Fruit fly (Drosophila melanogaster): ENCODE results near the gene RpL13A.

The RpL13A gene

dm6 chr3R:5622985-5623630 is 1.2 kb upstream of the RpL13A start (continued):
- peak; percentile 63 for TF ChIP-seq kay (GFP tag; optimal IDR thresholded peaks at IDR 0.05)
- TF ChIP-seq CG14860 (GFP tag; IDR thresholded peaks at IDR 0.05; ENCODE audit: partially characterized antibody): no peak
- no peak for TF ChIP-seq Elba2 (GFP tag; optimal IDR thresholded peaks at IDR 0.05)
- no peak for TF ChIP-seq Lim3 (GFP tag; IDR thresholded peaks at IDR 0.05)
- TF ChIP-seq CG5245 (GFP tag; optimal IDR thresholded peaks at IDR 0.05): peak; percentile 72
- TF ChIP-seq CG9876 (GFP tag; optimal IDR thresholded peaks at IDR 0.05): peak; percentile 51
- no peak for TF ChIP-seq ranshi (GFP tag; IDR thresholded peaks at IDR 0.05)
- peak; percentile 81 for TF ChIP-seq CG12942 (GFP tag; optimal IDR thresholded peaks at IDR 0.05)
- peak; percentile 71 for TF ChIP-seq fd3F (GFP tag; optimal IDR thresholded peaks at IDR 0.05)
- TF ChIP-seq CG14710 (tag; optimal IDR thresholded peaks at IDR 0.05): peak; percentile 79
- peak in 1 of 3 experiments; percentile 78 for TF ChIP-seq Stat92E (GFP tag; optimal IDR thresholded peaks at IDR 0.05)
- TF ChIP-seq CTCF (GFP tag; optimal IDR thresholded peaks at IDR 0.05): peak; percentile 45
- TF ChIP-seq sob (GFP tag; IDR thresholded peaks at IDR 0.05): no peak
- TF ChIP-seq eyg (GFP tag; optimal IDR thresholded peaks at IDR 0.05): peak; percentile 83
- TF ChIP-seq nerfin-2 (GFP tag; IDR thresholded peaks at IDR 0.05; ENCODE audit: partially characterized antibody): no peak
- no peak for TF ChIP-seq dan (GFP tag; IDR thresholded peaks at IDR 0.05)
- TF ChIP-seq CG17385 (GFP tag; optimal IDR thresholded peaks at IDR 0.05): peak; percentile 71
- TF ChIP-seq CG6813 (GFP tag; optimal IDR thresholded peaks at IDR 0.05): peak; percentile 91
- peak; percentile 65 for TF ChIP-seq Sry-β (GFP tag; optimal IDR thresholded peaks at IDR 0.05)
- TF ChIP-seq CG18011 (GFP tag; optimal IDR thresholded peaks at IDR 0.05): peak; percentile 32
- peak; percentile 92 for TF ChIP-seq CG1233 (GFP tag; optimal IDR thresholded peaks at IDR 0.05)
- no peak for TF ChIP-seq chinmo (GFP tag; IDR thresholded peaks at IDR 0.05; ENCODE audit: partially characterized antibody)
- TF ChIP-seq CG18764 (GFP tag; optimal IDR thresholded peaks at IDR 0.05): peak; percentile 70
- TF ChIP-seq Dip3 (GFP tag; optimal IDR thresholded peaks at IDR 0.05): no peak
- TF ChIP-seq Dll (GFP tag; IDR thresholded peaks at IDR 0.05; ENCODE audit: partially characterized antibody): no peak
- no peak for TF ChIP-seq hkb (optimal IDR thresholded peaks at IDR 0.05)
- no peak for TF ChIP-seq hkb (GFP tag; IDR thresholded peaks at IDR 0.05)
- TF ChIP-seq oc (tag; optimal IDR thresholded peaks at IDR 0.05): peak; percentile 76
- peak; percentile 91 for TF ChIP-seq CG2875 (GFP tag; optimal IDR thresholded peaks at IDR 0.05)
- peak; percentile 73 for TF ChIP-seq Hsf (GFP tag; optimal IDR thresholded peaks at IDR 0.05)
- TF ChIP-seq lov (optimal IDR thresholded peaks at IDR 0.05): no peak
- no peak for TF ChIP-seq lov (GFP tag; IDR thresholded peaks at IDR 0.05)
- no peak for TF ChIP-seq peb (GFP tag; IDR thresholded peaks at IDR 0.05)
- TF ChIP-seq bigmax (GFP tag; optimal IDR thresholded peaks at IDR 0.05): peak; percentile 62
- peak; percentile 72 for TF ChIP-seq Spps (tag; optimal IDR thresholded peaks at IDR 0.05)
- TF ChIP-seq sd (tag; optimal IDR thresholded peaks at IDR 0.05): peak; percentile 48
- TF ChIP-seq luna (GFP tag; optimal IDR thresholded peaks at IDR 0.05): no peak
- TF ChIP-seq mirr (GFP tag; optimal IDR thresholded peaks at IDR 0.05): peak; percentile 90
- peak; percentile 15 for TF ChIP-seq CG12744 (GFP tag; optimal IDR thresholded peaks at IDR 0.05)
- no peak for TF ChIP-seq Drgx (GFP tag; IDR thresholded peaks at IDR 0.05)
- peak; percentile 11 for TF ChIP-seq CG10274 (GFP tag; optimal IDR thresholded peaks at IDR 0.05)
- peak; percentile 74 for TF ChIP-seq CG10654 (GFP tag; optimal IDR thresholded peaks at IDR 0.05)
- TF ChIP-seq onecut (GFP tag; IDR thresholded peaks at IDR 0.05): peak; percentile 97
- no peak for TF ChIP-seq inv (GFP tag; IDR thresholded peaks at IDR 0.05; ENCODE audit: partially characterized antibody)
- no peak for TF ChIP-seq sr (GFP tag; IDR thresholded peaks at IDR 0.05)
- peak; percentile 85 for TF ChIP-seq CG2202 (tag; optimal IDR thresholded peaks at IDR 0.05)
- no peak for TF ChIP-seq Dbx (GFP tag; IDR thresholded peaks at IDR 0.05)
- TF ChIP-seq CG30020 (tag; optimal IDR thresholded peaks at IDR 0.05): peak; percentile 69
- no peak for TF ChIP-seq CG31441 (GFP tag; IDR thresholded peaks at IDR 0.05)
- TF ChIP-seq CG10543 (GFP tag; optimal IDR thresholded peaks at IDR 0.05): peak; percentile 90
- TF ChIP-seq ATbp (GFP tag; optimal IDR thresholded peaks at IDR 0.05): peak; percentile 93

All from whole organism, embryonic.